Worm (Caenorhabditis elegans): ENCODE data around the gene sri-63.

ce11 chrII:3247556-3247955 is 39.6 kb upstream of the sri-63 start:
- no peak for TF ChIP-seq pqm-1 (tag; optimal IDR thresholded peaks at IDR 0.05)
- TF ChIP-seq ama-1 (optimal IDR thresholded peaks at IDR 0.05), result no peak
- TF ChIP-seq lin-15B (tag; optimal IDR thresholded peaks at IDR 0.05), result no peak
- TF ChIP-seq skn-1 (tag; optimal IDR thresholded peaks at IDR 0.05), result no peak
- TF ChIP-seq lsy-2 (tag; optimal IDR thresholded peaks at IDR 0.05), result no peak
- no peak for TF ChIP-seq ceh-62 (tag; optimal IDR thresholded peaks at IDR 0.05)
- TF ChIP-seq egl-43 (GFP tag; IDR thresholded peaks at IDR 0.05), result no peak
- TF ChIP-seq nhr-11 (tag; optimal IDR thresholded peaks at IDR 0.05), result no peak

Measured in whole organism, L4 larva.